Fruit fly (Drosophila melanogaster): Measurements from ENCODE around the gene CG33777.

The CG33777 gene

dm6 chr3L:4546650-4547049 lies 8.4 kb downstream of the CG33777 start (continued):
- no peak for TF ChIP-seq Ets65A (GFP tag)
- TF ChIP-seq Eip74EF (GFP tag; optimal IDR thresholded peaks at IDR 0.05): peak in 1 of 2 experiments; percentile 33
- TF ChIP-seq wek (GFP tag; optimal IDR thresholded peaks at IDR 0.05): no peak
- TF ChIP-seq zen (tag; optimal IDR thresholded peaks at IDR 0.05): peak; percentile 85
- TF ChIP-seq nerfin-2 (GFP tag; IDR thresholded peaks at IDR 0.05; ENCODE audit: partially characterized antibody): no peak
- TF ChIP-seq CG10959 (GFP tag; IDR thresholded peaks at IDR 0.05): peak; percentile 86
- no peak for TF ChIP-seq gsb (GFP tag; IDR thresholded peaks at IDR 0.05)
- TF ChIP-seq so (GFP tag; IDR thresholded peaks at IDR 0.05): no peak
- peak; percentile 52; the same call in 1 of the 2 replicates for TF ChIP-seq CG32767 (GFP tag; IDR thresholded peaks at IDR 0.05)
- peak; percentile 28 for TF ChIP-seq Fer3 (tag; optimal IDR thresholded peaks at IDR 0.05)
- TF ChIP-seq sens (GFP tag): peak; percentile 92
- TF ChIP-seq Poxn (GFP tag; IDR thresholded peaks at IDR 0.05): no peak

- TF ChIP-seq dm (GFP tag; optimal IDR thresholded peaks at IDR 0.05) (no peak), CG17361 (GFP tag; IDR thresholded peaks at IDR 0.05) (0 out of 3 replicates have a peak, but pooled peaks have one; percentile 21), Med (GFP tag) (peak; percentile 18), Ets65A (GFP tag) (peak; percentile 22), phol (tag; optimal IDR thresholded peaks at IDR 0.05) (peak; percentile 27), CG33557 (GFP tag; optimal IDR thresholded peaks at IDR 0.05) (no peak), CG10979 (tag; optimal IDR thresholded peaks at IDR 0.05) (peak; percentile 7), chinmo (GFP tag; IDR thresholded peaks at IDR 0.05; ENCODE audit: partially characterized antibody) (no peak), CG4707 (GFP tag; optimal IDR thresholded peaks at IDR 0.05) (no peak), sens (GFP tag) (peak; percentile 74), Camta (GFP tag; optimal IDR thresholded peaks at IDR 0.05) (no peak), CG1602 (GFP tag; optimal IDR thresholded peaks at IDR 0.05) (no peak), CG2116 (GFP tag; optimal IDR thresholded peaks at IDR 0.05) (no peak), org-1 (GFP tag; optimal IDR thresholded peaks at IDR 0.05) (no peak), Drgx (GFP tag; IDR thresholded peaks at IDR 0.05) (peak; percentile 17; the same call in 1 of the 2 replicates), tio (GFP tag; optimal IDR thresholded peaks at IDR 0.05) (no peak), gem (tag; optimal IDR thresholded peaks at IDR 0.05) (peak; percentile 20), CG15696 (tag; optimal IDR thresholded peaks at IDR 0.05) (no peak), zf30C (GFP tag; optimal IDR thresholded peaks at IDR 0.05) (peak; percentile 27)
Observed at dm6 chr3L:4545731-4546130, 9.3 kb downstream of the CG33777 start.

dm6 chr3L:4545138-4545537 lies 9.9 kb downstream of the CG33777 start:
- TF ChIP-seq Dll (GFP tag; IDR thresholded peaks at IDR 0.05; ENCODE audit: partially characterized antibody) (no peak), nom (GFP tag; optimal IDR thresholded peaks at IDR 0.05) (peak; percentile 72), Med (GFP tag) (peak; percentile 34), nerfin-1 (tag; optimal IDR thresholded peaks at IDR 0.05) (peak; percentile 17), ash1 (GFP tag; optimal IDR thresholded peaks at IDR 0.05) (no peak), bowl (GFP tag; IDR thresholded peaks at IDR 0.05) (no peak), eyg (GFP tag; optimal IDR thresholded peaks at IDR 0.05) (no peak)

dm6 chr3L:4544633-4545032 lies 10.4 kb downstream of the CG33777 start:
- peak; percentile 91; the same call in 2 of the 3 replicates for TF ChIP-seq CG2199 (GFP tag; IDR thresholded peaks at IDR 0.05)
- TF ChIP-seq sens (GFP tag): peak; percentile 4
- no peak for TF ChIP-seq NC2β (GFP tag; optimal IDR thresholded peaks at IDR 0.05)
- no peak for TF ChIP-seq CG7928 (GFP tag; optimal IDR thresholded peaks at IDR 0.05)
- TF ChIP-seq E2f1 (GFP tag; IDR thresholded peaks at IDR 0.05): no peak
- peak; percentile 68 for TF ChIP-seq sd (tag; optimal IDR thresholded peaks at IDR 0.05)

All from whole organism, embryonic.